Fruit fly (Drosophila melanogaster) whole organism, embryonic: Measurements from ENCODE around the gene eEF1alpha2.

ENCODE experiments used
- Ada2b ChIP-seq: fragments of 200-800 bp; sonication (Bioruptor generic); IDR thresholded peaks from 2 replicates; pipeline ENCODE4 v1.3.6; 2022; ENCODE audit warnings: missing biosample characterization, missing genetic modification characterization
- Awh ChIP-seq: fragments of 200-800 bp; sonication (Bioruptor generic); IDR thresholded peaks from 2 replicates; pipeline ENCODE4, ENCODE4 v1.3.6; 2022; ENCODE audit warnings: missing biosample characterization, missing genetic modification characterization
- CG10462 ChIP-seq: fragments of 200-800 bp; sonication (Bioruptor generic); optimal IDR thresholded peaks from 2 replicates; lab custom pipeline; 2016; ENCODE audit warnings: missing biosample characterization, missing genetic modification characterization
- CG11247 ChIP-seq: fragments of 200-800 bp; sonication (Bioruptor generic); IDR thresholded peaks from 2 replicates; pipeline ENCODE4 v1.3.6; 2022; ENCODE audit warnings: missing biosample characterization, missing genetic modification characterization
- CG12769 ChIP-seq: fragments of 200-800 bp; sonication (Bioruptor generic); optimal IDR thresholded peaks from 2 replicates; lab custom pipeline; 2019; ENCODE audit warnings: missing biosample characterization, mild to moderate bottlenecking, missing genetic modification characterization, moderate library complexity
- CG13123 ChIP-seq: fragments of 200-800 bp; sonication (Bioruptor generic); optimal IDR thresholded peaks from 2 replicates; lab custom pipeline; 2016; ENCODE audit warnings: missing biosample characterization, missing genetic modification characterization
- CG13296 ChIP-seq: fragments of 200-800 bp; sonication (Bioruptor generic); optimal IDR thresholded peaks from 3 replicates; lab custom pipeline; 2018; ENCODE audit warnings: missing biosample characterization, mild to moderate bottlenecking, missing genetic modification characterization
- CG15514 ChIP-seq: fragments of 200-800 bp; sonication (Bioruptor generic); optimal IDR thresholded peaks from 3 replicates; lab custom pipeline; 2017; ENCODE audit warnings: missing biosample characterization, missing genetic modification characterization, mild to moderate bottlenecking, moderate library complexity, missing genetic modification reagents
- CG15601 ChIP-seq: fragments of 200-800 bp; sonication (Bioruptor generic); optimal IDR thresholded peaks from 3 replicates; lab custom pipeline; 2019; ENCODE audit warnings: missing biosample characterization, mild to moderate bottlenecking, missing genetic modification characterization, moderate library complexity
- CG1603 ChIP-seq: fragments of 200-800 bp; sonication (Bioruptor generic); optimal IDR thresholded peaks from 2 replicates; lab custom pipeline; 2019; ENCODE audit warnings: missing biosample characterization, mild to moderate bottlenecking, missing genetic modification characterization, moderate library complexity
- CG16863 ChIP-seq: fragments of 200-800 bp; sonication (Bioruptor generic); optimal IDR thresholded peaks from 3 replicates; lab custom pipeline; 2016; ENCODE audit warnings: missing biosample characterization, missing genetic modification characterization
- CG17328 ChIP-seq: fragments of 200-800 bp; sonication (Bioruptor generic); IDR thresholded peaks from 2 replicates; pipeline ENCODE4 v1.3.6; 2022; ENCODE audit warnings: missing biosample characterization, missing genetic modification characterization
- CG2875 ChIP-seq: fragments of 200-800 bp; sonication (Bioruptor generic); optimal IDR thresholded peaks from 2 replicates; lab custom pipeline; 2017; ENCODE audit warnings: missing biosample characterization, mild to moderate bottlenecking, missing genetic modification characterization, missing genetic modification reagents
- CG31441 ChIP-seq: fragments of 200-800 bp; sonication (Bioruptor generic); IDR thresholded peaks from 2 replicates; pipeline ENCODE4 v1.3.6; 2022; ENCODE audit warnings: missing biosample characterization, missing genetic modification characterization
- CG34422 ChIP-seq: fragments of 200-800 bp; sonication (Bioruptor generic); IDR thresholded peaks from 3 replicates; pipeline ENCODE4 v1.3.6; 2022; ENCODE audit warnings: missing biosample characterization, missing genetic modification characterization
- CG4282 ChIP-seq: fragments of 200-800 bp; sonication (Bioruptor generic); optimal IDR thresholded peaks from 2 replicates; lab custom pipeline; 2016; ENCODE audit warnings: missing biosample characterization, missing genetic modification characterization
- CG6254 ChIP-seq: fragments of 200-800 bp; sonication (Bioruptor generic); optimal IDR thresholded peaks from 3 replicates; lab custom pipeline; 2017; ENCODE audit warnings: mild to moderate bottlenecking, missing biosample characterization, missing genetic modification reagents, missing genetic modification characterization
- CG6272 ChIP-seq: fragments of 200-800 bp; sonication (Bioruptor generic); IDR thresholded peaks from 2 replicates; pipeline ENCODE4 v1.3.6; 2022; ENCODE audit warnings: missing biosample characterization, missing genetic modification characterization
- CTCF ChIP-seq: fragments of 200-800 bp; sonication (Bioruptor generic); optimal IDR thresholded peaks from 2 replicates; lab custom pipeline; 2017; ENCODE audit warnings: missing biosample characterization, mild to moderate bottlenecking, missing genetic modification characterization, moderate library complexity
- Chrac-16 ChIP-seq: fragments of 200-800 bp; sonication (Bioruptor generic); optimal IDR thresholded peaks from 3 replicates; lab custom pipeline; 2016; ENCODE audit warnings: missing biosample characterization, missing genetic modification characterization
- Dfd ChIP-seq, 2 experiments: fragments of >200 bp; optimal IDR thresholded peaks; 2 replicates each; lab custom pipeline; 2017; ENCODE audit warnings: missing biosample characterization in 2 of 2, missing genetic modification characterization in 2 of 2
- Doc3 ChIP-seq: fragments of 200-800 bp; sonication (Bioruptor generic); IDR thresholded peaks from 3 replicates; pipeline ENCODE4 v1.3.6; 2022; ENCODE audit warnings: missing biosample characterization, missing genetic modification characterization; ENCODE audit not compliant: partially characterized antibody
- Dref ChIP-seq: fragments of 200-800 bp; sonication (Bioruptor generic); IDR thresholded peaks from 2 replicates; pipeline ENCODE4 v1.3.6; 2022; ENCODE audit warnings: missing biosample characterization, missing genetic modification characterization
- HmgZ ChIP-seq: fragments of 200-800 bp; sonication (Bioruptor generic); optimal IDR thresholded peaks from 2 replicates; lab custom pipeline; 2018; ENCODE audit warnings: missing biosample characterization, mild to moderate bottlenecking, missing genetic modification characterization
- Hr51 ChIP-seq, 2 experiments: fragments of 200-800 bp; sonication (Bioruptor generic); optimal IDR thresholded peaks; 2 replicates in 1 of 2; 3 replicates in 1 of 2; lab custom pipeline; 2016 to 2018; ENCODE audit warnings: missing biosample characterization in 2 of 2, missing genetic modification characterization in 2 of 2, mild to moderate bottlenecking in 1 of 2, moderate library complexity in 1 of 2
- MBD-R2 ChIP-seq: fragments of 200-800 bp; sonication (Bioruptor generic); IDR thresholded peaks from 2 replicates; pipeline ENCODE4 v1.3.6; 2022; ENCODE audit warnings: missing biosample characterization, missing genetic modification characterization
- MESR4 ChIP-seq: fragments of 200-800 bp; sonication (Bioruptor generic); optimal IDR thresholded peaks from 2 replicates; lab custom pipeline; 2018; ENCODE audit warnings: missing biosample characterization, mild to moderate bottlenecking, missing genetic modification characterization, moderate library complexity
- NK7.1 ChIP-seq: fragments of 200-800 bp; sonication (Bioruptor generic); optimal IDR thresholded peaks from 3 replicates; lab custom pipeline; 2016; ENCODE audit warnings: missing biosample characterization, missing genetic modification characterization
- Pdp1 ChIP-seq, 2 experiments: fragments of 200-800 bp; sonication (Bioruptor generic); optimal IDR thresholded peaks; 3 replicates each; lab custom pipeline; 2016; ENCODE audit warnings: missing biosample characterization in 2 of 2, missing genetic modification characterization in 2 of 2, mild to moderate bottlenecking in 1 of 2, moderate library complexity in 1 of 2
- Six4 ChIP-seq: fragments of 200-800 bp; sonication (Bioruptor generic); optimal IDR thresholded peaks from 2 replicates; lab custom pipeline; 2016; ENCODE audit warnings: missing biosample characterization, missing genetic modification characterization
- YL-1 ChIP-seq: fragments of 200-800 bp; sonication (Bioruptor generic); optimal IDR thresholded peaks from 3 replicates; lab custom pipeline; 2017; ENCODE audit warnings: missing biosample characterization, mild to moderate bottlenecking, missing genetic modification characterization
- abd-A ChIP-seq: fragments of 200-800 bp; sonication (Bioruptor generic); optimal IDR thresholded peaks from 3 replicates; lab custom pipeline; 2019; ENCODE audit warnings: missing biosample characterization, mild to moderate bottlenecking, missing genetic modification characterization, moderate library complexity
- br ChIP-seq: fragments of >200 bp; optimal IDR thresholded peaks from 2 replicates; lab custom pipeline; 2017
- chinmo ChIP-seq: fragments of 200-800 bp; sonication (Bioruptor generic); IDR thresholded peaks from 4 replicates; pipeline ENCODE4 v1.3.6; 2022; ENCODE audit warnings: missing biosample characterization, missing genetic modification characterization; ENCODE audit not compliant: partially characterized antibody
- croc ChIP-seq: fragments of 200-800 bp; sonication (Bioruptor generic); conservative IDR thresholded peaks from 3 replicates; pipeline ENCODE4 v1.3.6; 2022; ENCODE audit warnings: missing biosample characterization, missing genetic modification characterization
- dmrt11E ChIP-seq: fragments of 200-800 bp; sonication (Bioruptor generic); optimal IDR thresholded peaks from 3 replicates; lab custom pipeline; 2018; ENCODE audit warnings: missing biosample characterization, mild to moderate bottlenecking, missing genetic modification characterization, moderate library complexity
- ems ChIP-seq: fragments of 200-800 bp; sonication (Bioruptor generic); optimal IDR thresholded peaks from 3 replicates; lab custom pipeline; 2016; ENCODE audit warnings: missing biosample characterization, missing genetic modification characterization
- grn ChIP-seq: fragments of 200-800 bp; sonication (Bioruptor generic); optimal IDR thresholded peaks from 3 replicates; lab custom pipeline; 2017; ENCODE audit warnings: missing biosample characterization, missing genetic modification characterization
- gsb ChIP-seq: fragments of 200-800 bp; sonication (Bioruptor generic); IDR thresholded peaks from 2 replicates; pipeline ENCODE4 v1.3.6; 2022; ENCODE audit warnings: missing biosample characterization, missing genetic modification characterization
- hbn ChIP-seq: fragments of 200-800 bp; sonication (Bioruptor generic); IDR thresholded peaks from 2 replicates; pipeline ENCODE4 v1.3.6; 2022; ENCODE audit warnings: missing biosample characterization, missing genetic modification characterization; ENCODE audit not compliant: partially characterized antibody
- ind ChIP-seq: fragments of 200-800 bp; sonication (Bioruptor generic); optimal IDR thresholded peaks from 3 replicates; lab custom pipeline; 2016; ENCODE audit warnings: missing biosample characterization, missing genetic modification characterization
- mld ChIP-seq: fragments of 200-800 bp; sonication (Bioruptor generic); IDR thresholded peaks from 3 replicates; pipeline ENCODE4 v1.3.6; 2022; ENCODE audit warnings: missing biosample characterization, missing genetic modification characterization; ENCODE audit not compliant: partially characterized antibody
- nerfin-2 ChIP-seq: fragments of 200-800 bp; sonication (Bioruptor generic); IDR thresholded peaks from 2 replicates; pipeline ENCODE4 v1.3.6; 2022; ENCODE audit warnings: missing biosample characterization, missing genetic modification characterization; ENCODE audit not compliant: partially characterized antibody
- otp ChIP-seq: fragments of 200-800 bp; sonication (Bioruptor generic); IDR thresholded peaks from 3 replicates; pipeline ENCODE4, ENCODE4 v1.3.6; 2022; ENCODE audit warnings: missing biosample characterization, missing genetic modification characterization
- ro ChIP-seq: fragments of 200-800 bp; sonication (Bioruptor generic); IDR thresholded peaks from 2 replicates; pipeline ENCODE4 v1.3.6; 2022; ENCODE audit warnings: missing biosample characterization, missing genetic modification characterization
- shn ChIP-seq: fragments of 200-800 bp; sonication (Bioruptor generic); optimal IDR thresholded peaks from 3 replicates; lab custom pipeline; 2016; ENCODE audit warnings: missing biosample characterization, missing genetic modification characterization
- sna ChIP-seq: fragments of 200-800 bp; sonication (Bioruptor generic); IDR thresholded peaks from 2 replicates; pipeline ENCODE4 v1.3.6; 2022; ENCODE audit warnings: missing biosample characterization, missing genetic modification characterization; ENCODE audit not compliant: partially characterized antibody
- ssp ChIP-seq: fragments of 200-800 bp; sonication (Bioruptor generic); IDR thresholded peaks from 2 replicates; pipeline ENCODE4 v1.3.6; 2022; ENCODE audit warnings: missing biosample characterization, missing genetic modification characterization
- ttk ChIP-seq: fragments of 200-800 bp; sonication (Bioruptor generic); IDR thresholded peaks from 2 replicates; pipeline ENCODE4 v2.1.2; 2022; ENCODE audit warnings: missing biosample characterization, missing genetic modification characterization
- tx ChIP-seq: fragments of 200-800 bp; sonication (Bioruptor generic); optimal IDR thresholded peaks from 2 replicates; lab custom pipeline; 2016; ENCODE audit warnings: missing biosample characterization, missing genetic modification characterization
- wek ChIP-seq: fragments of 200-800 bp; sonication (Bioruptor generic); optimal IDR thresholded peaks from 3 replicates; lab custom pipeline; 2018; ENCODE audit warnings: missing biosample characterization, mild to moderate bottlenecking, missing genetic modification characterization, moderate library complexity
- zf30C ChIP-seq: fragments of 200-800 bp; sonication (Bioruptor generic); optimal IDR thresholded peaks from 3 replicates; lab custom pipeline; 2018; ENCODE audit warnings: missing biosample characterization, mild to moderate bottlenecking, missing genetic modification characterization

eEF1alpha2 gene

dm6 chr3R:31736776-31737175, 1.5 kb upstream of the eEF1alpha2 start, which contains the start of the genes CstF50 and CG11563 (continued):
- TF ChIP-seq nerfin-2 (GFP tag; lab: Robert Waterston, UW): no peak
- peak; percentile 56; the same call in 1 of the 2 replicates for TF ChIP-seq sna (GFP tag; lab: Robert Waterston, UW)
- no peak for TF ChIP-seq CG13123
- TF ChIP-seq CG31441 (GFP tag; lab: Robert Waterston, UW): no peak
- TF ChIP-seq ttk (GFP tag; lab: Robert Waterston, UW): no peak
- TF ChIP-seq ssp (GFP tag; lab: Robert Waterston, UW): no peak
- no peak for TF ChIP-seq Pdp1 (GFP tag; optimal IDR thresholded peaks at IDR 0.05; lab: Kevin White, UChicago)
- TF ChIP-seq CG10462 (GFP tag; lab: Kevin White, UChicago): no peak
- TF ChIP-seq ems (GFP tag; lab: Kevin White, UChicago): no peak
- TF ChIP-seq CG15514 (GFP tag; lab: Kevin White, UChicago): peak; percentile 73
- no peak for TF ChIP-seq zf30C (GFP tag; lab: Kevin White, UChicago)
- no peak for TF ChIP-seq CG13296 (GFP tag; lab: Kevin White, UChicago)
- no peak for TF ChIP-seq otp (GFP tag; lab: Robert Waterston, UW)
- peak; percentile 80 for TF ChIP-seq MBD-R2
- TF ChIP-seq wek (GFP tag; lab: Kevin White, UChicago): no peak
- no peak for TF ChIP-seq CG2875 (GFP tag; lab: Kevin White, UChicago)
- no peak for TF ChIP-seq CG11247 (GFP tag; lab: Robert Waterston, UW)
- no peak for TF ChIP-seq shn
- no peak for TF ChIP-seq ro
- TF ChIP-seq NK7.1 (GFP tag; lab: Kevin White, UChicago): no peak
- peak; percentile 47 for TF ChIP-seq MESR4 (GFP tag; lab: Kevin White, UChicago)
- TF ChIP-seq Ada2b (GFP tag; lab: Robert Waterston, UW): no peak
- no peak for TF ChIP-seq CG6272 (GFP tag; lab: Robert Waterston, UW)
- no peak for TF ChIP-seq br (lab: Kevin White, UChicago)
- no peak for TF ChIP-seq CG15601 (tag; lab: Kevin White, UChicago)
- TF ChIP-seq grn (GFP tag; lab: Kevin White, UChicago): peak; percentile 6
- TF ChIP-seq Awh (GFP tag; lab: Robert Waterston, UW): no peak
- no peak for TF ChIP-seq Dfd (GFP tag; optimal IDR thresholded peaks at IDR 0.05; lab: Kevin White, UChicago)
- peak; percentile 85 for TF ChIP-seq YL-1 (GFP tag; lab: Kevin White, UChicago)
- peak; percentile 81; the same call in 1 of the 3 replicates for TF ChIP-seq CG34422 (GFP tag; lab: Robert Waterston, UW)
- TF ChIP-seq CG6254: no peak
- no peak for TF ChIP-seq Six4 (GFP tag; lab: Kevin White, UChicago)
- TF ChIP-seq CG4282 (GFP tag; lab: Kevin White, UChicago): no peak
- no peak for TF ChIP-seq croc (GFP tag; lab: Robert Waterston, UW)
- no peak for TF ChIP-seq abd-A (tag; lab: Kevin White, UChicago)
- peak; percentile 49 for TF ChIP-seq CG1603 (tag; lab: Kevin White, UChicago)
- no peak for TF ChIP-seq gsb (GFP tag; lab: Robert Waterston, UW)
- no peak for TF ChIP-seq CG17328 (GFP tag; lab: Robert Waterston, UW)
- TF ChIP-seq chinmo (GFP tag; lab: Robert Waterston, UW): peak; percentile 71; the same call in 2 of the 4 replicates
- no peak for TF ChIP-seq ind
- TF ChIP-seq CG12769 (tag; lab: Kevin White, UChicago): no peak
- TF ChIP-seq hbn (GFP tag; lab: Robert Waterston, UW): 0 out of 2 replicates have a peak, but pooled peaks have one; percentile 33
- no peak for TF ChIP-seq dmrt11E
- TF ChIP-seq Dref: peak; percentile 70
- no peak for TF ChIP-seq mld (GFP tag; lab: Robert Waterston, UW)
- TF ChIP-seq Doc3 (GFP tag; lab: Robert Waterston, UW): no peak
- TF ChIP-seq tx (GFP tag; lab: Kevin White, UChicago): no peak
- TF ChIP-seq Hr51 (GFP tag; optimal IDR thresholded peaks at IDR 0.05; lab: Kevin White, UChicago): no peak
- no peak for TF ChIP-seq Chrac-16 (GFP tag; lab: Kevin White, UChicago)
- TF ChIP-seq CG16863 (GFP tag; lab: Kevin White, UChicago): no peak
- TF ChIP-seq HmgZ (tag; lab: Kevin White, UChicago): peak; percentile 22
- no peak for TF ChIP-seq CTCF
